Worm (Caenorhabditis elegans): Measurements from ENCODE around the gene C54C6.4.

ce11 chrIII:3511808-3512207 is 41.6 kb upstream of the C54C6.4 start:
- TF ChIP-seq W03F9.2 (tag; optimal IDR thresholded peaks at IDR 0.05) (no peak), dao-5 (tag; optimal IDR thresholded peaks at IDR 0.05) (no peak), him-1 (tag; optimal IDR thresholded peaks at IDR 0.05) (no peak)
